Fruit fly (Drosophila melanogaster): ENCODE data around the gene Mst84B.

Mst84B gene

DNA sequence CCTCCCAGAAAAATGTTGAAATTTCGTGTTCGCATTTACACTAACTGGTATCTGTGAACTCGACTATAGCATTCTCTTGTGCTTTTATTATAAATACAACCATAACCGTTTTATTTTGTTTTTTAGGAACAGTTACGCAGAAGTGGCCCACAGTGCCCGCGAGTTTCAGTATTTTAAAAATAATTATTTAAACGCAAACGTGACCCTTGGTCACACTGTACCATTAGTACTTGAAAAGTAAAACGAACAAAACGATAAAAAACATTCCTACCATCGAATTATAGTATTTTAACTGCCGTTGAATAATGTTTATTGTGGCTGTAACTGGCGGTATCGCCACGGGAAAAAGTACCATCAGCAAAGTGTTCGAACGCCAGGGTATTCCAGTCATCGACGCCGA, 20.0 kb downstream of the Mst84B start, which contains the start of gene Dpck:
TSS of gene Dpck (plus strand) at position 211 of the 400 bp plus-strand sequence.
- peak; percentile 1 for TF ChIP-seq pum (GFP tag; optimal IDR thresholded peaks at IDR 0.05)
- peak; percentile 16 for TF ChIP-seq CG10431 (GFP tag; optimal IDR thresholded peaks at IDR 0.05)
- TF ChIP-seq Atf-2 (GFP tag; optimal IDR thresholded peaks at IDR 0.05), result peak; percentile 17
- no peak for TF ChIP-seq CG31388 (GFP tag; optimal IDR thresholded peaks at IDR 0.05)
- peak; percentile 46 for TF ChIP-seq CG13624 (GFP tag; optimal IDR thresholded peaks at IDR 0.05)
- TF ChIP-seq CG18011 (GFP tag; optimal IDR thresholded peaks at IDR 0.05), result peak; percentile 7
- TF ChIP-seq BEAF-32 (GFP tag; optimal IDR thresholded peaks at IDR 0.05), result peak; percentile 13
- TF ChIP-seq Xbp1 (GFP tag; optimal IDR thresholded peaks at IDR 0.05), result peak; percentile 19
- peak; percentile 41 for TF ChIP-seq Mad (GFP tag; optimal IDR thresholded peaks at IDR 0.05)
- TF ChIP-seq CG6765 (GFP tag; optimal IDR thresholded peaks at IDR 0.05), result no peak
- TF ChIP-seq Sin3A (optimal IDR thresholded peaks at IDR 0.05), result peak; percentile 8
- TF ChIP-seq CG4854 (GFP tag; optimal IDR thresholded peaks at IDR 0.05), result peak; percentile 28
- no peak for TF ChIP-seq Camta (GFP tag; optimal IDR thresholded peaks at IDR 0.05)
- TF ChIP-seq CG8281 (tag; optimal IDR thresholded peaks at IDR 0.05), result no peak
- peak; percentile 32 for TF ChIP-seq gro (GFP tag; optimal IDR thresholded peaks at IDR 0.05)
- peak; percentile 31 for TF ChIP-seq lab (GFP tag; optimal IDR thresholded peaks at IDR 0.05)
- TF ChIP-seq tin (GFP tag; optimal IDR thresholded peaks at IDR 0.05), result peak; percentile 10
- no peak for TF ChIP-seq repo (GFP tag; optimal IDR thresholded peaks at IDR 0.05)
- TF ChIP-seq ems (GFP tag; optimal IDR thresholded peaks at IDR 0.05), result peak; percentile 38
- peak; percentile 46 for TF ChIP-seq Hmr (GFP tag; optimal IDR thresholded peaks at IDR 0.05)
- TF ChIP-seq MESR4 (GFP tag; optimal IDR thresholded peaks at IDR 0.05), result peak; percentile 81
- peak; percentile 38 for TF ChIP-seq lbe (GFP tag; optimal IDR thresholded peaks at IDR 0.05)
- peak; percentile 26 for TF ChIP-seq gem (tag; optimal IDR thresholded peaks at IDR 0.05)
- TF ChIP-seq CG15514 (GFP tag; optimal IDR thresholded peaks at IDR 0.05), result peak; percentile 2
- TF ChIP-seq scrt (GFP tag; optimal IDR thresholded peaks at IDR 0.05), result peak; percentile 39
- TF ChIP-seq nerfin-1 (tag; optimal IDR thresholded peaks at IDR 0.05), result peak; percentile 6
- TF ChIP-seq CG11695 (GFP tag; IDR thresholded peaks at IDR 0.05), result no peak
- TF ChIP-seq HHEX (GFP tag; optimal IDR thresholded peaks at IDR 0.05), result peak; percentile 29
- peak in 1 of 2 experiments; percentile 12 for TF ChIP-seq Eip74EF (GFP tag; optimal IDR thresholded peaks at IDR 0.05)
- peak; percentile 29 for TF ChIP-seq HmgZ (tag; optimal IDR thresholded peaks at IDR 0.05)
- TF ChIP-seq dm (GFP tag; optimal IDR thresholded peaks at IDR 0.05), result peak; percentile 19
- TF ChIP-seq Ptx1 (GFP tag; IDR thresholded peaks at IDR 0.05), result 0 out of 2 replicates have a peak, but pooled peaks have one; percentile 6
- TF ChIP-seq CG8765 (GFP tag; IDR thresholded peaks at IDR 0.05), result no peak
- no peak for TF ChIP-seq ac (GFP tag; optimal IDR thresholded peaks at IDR 0.05)
- peak; percentile 95 for TF ChIP-seq Ets65A (GFP tag)
- TF ChIP-seq nom (GFP tag; optimal IDR thresholded peaks at IDR 0.05), result peak; percentile 73
- peak; percentile 92 for TF ChIP-seq CG30020 (tag; optimal IDR thresholded peaks at IDR 0.05)
- peak; percentile 9 for TF ChIP-seq sd (tag; optimal IDR thresholded peaks at IDR 0.05)
- TF ChIP-seq Asciz (GFP tag; optimal IDR thresholded peaks at IDR 0.05), result no peak
- TF ChIP-seq B-H2 (GFP tag; optimal IDR thresholded peaks at IDR 0.05), result peak; percentile 22
- no peak for TF ChIP-seq CG10565 (GFP tag; optimal IDR thresholded peaks at IDR 0.05)
- TF ChIP-seq lilli (GFP tag; optimal IDR thresholded peaks at IDR 0.05), result peak; percentile 36
- TF ChIP-seq CoRest (tag; optimal IDR thresholded peaks at IDR 0.05), result peak; percentile 42
- no peak for TF ChIP-seq croc (GFP tag; conservative IDR thresholded peaks at IDR 0.05)
- no peak for TF ChIP-seq CG12942 (GFP tag; optimal IDR thresholded peaks at IDR 0.05)
- TF ChIP-seq stwl (tag; optimal IDR thresholded peaks at IDR 0.05), result peak; percentile 50
- peak; percentile 22 for TF ChIP-seq CG33557 (GFP tag; optimal IDR thresholded peaks at IDR 0.05)
- peak; percentile 38 for TF ChIP-seq CG17568 (GFP tag; optimal IDR thresholded peaks at IDR 0.05)
- peak; percentile 45 for TF ChIP-seq CG14710 (tag; optimal IDR thresholded peaks at IDR 0.05)
- TF ChIP-seq Hsf (GFP tag; optimal IDR thresholded peaks at IDR 0.05), result peak; percentile 25

All from whole organism, embryonic.